In the genomic region with DNA sequence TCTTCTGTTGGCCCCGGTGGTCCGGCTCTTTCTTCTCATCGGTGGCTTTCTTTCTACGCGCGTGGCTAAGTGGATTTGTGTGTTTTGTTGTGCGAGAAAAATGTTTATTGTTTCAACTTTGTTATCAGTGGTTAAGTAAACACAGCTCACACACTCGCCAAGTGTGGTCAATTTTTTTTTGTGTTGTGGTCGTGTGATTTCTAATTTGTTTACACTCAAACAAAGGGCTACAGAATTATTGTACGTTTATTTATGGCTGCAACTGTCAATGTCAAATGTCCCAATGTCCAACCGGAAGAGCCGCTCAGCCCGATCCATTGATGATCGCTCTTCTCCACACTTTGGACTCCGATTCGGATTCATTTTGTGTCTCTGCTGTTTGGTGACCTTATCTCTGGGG, we compare ENCODE assay signal across 1 fruit fly cellular context.
A peak's percentile ranks its signal among the peaks of the same experiment; 100 is the strongest.
TF ChIP-seq lines count a peak whose summit lies in the region.

No protein-coding gene starts in this region.

TF ChIP-seq in whole organism, embryonic, 481 proteins besides CTCF, POLR2A, EP300 and RAD21 (continued from another document):
- TF ChIP-seq tll (GFP tag; optimal IDR thresholded peaks at IDR 0.05; lab: Kevin White, UChicago), result peak in 1 of 2 experiments; percentile 49
- peak; percentile 33 for TF ChIP-seq CG7745 (tag; optimal IDR thresholded peaks at IDR 0.05; lab: Kevin White, UChicago)
- TF ChIP-seq Eip74EF (GFP tag; optimal IDR thresholded peaks at IDR 0.05; lab: Kevin White, UChicago), result peak in 1 of 2 experiments; percentile 6
- no peak for TF ChIP-seq CG43689 (GFP tag; IDR thresholded peaks at IDR 0.05; lab: Robert Waterston, UW)
- TF ChIP-seq CG2875 (GFP tag; optimal IDR thresholded peaks at IDR 0.05; lab: Kevin White, UChicago), result peak; percentile 29
- TF ChIP-seq MTF-1 (GFP tag; optimal IDR thresholded peaks at IDR 0.05; lab: Kevin White, UChicago; ENCODE audit: borderline replicate concordance), result peak; percentile 7
- peak; percentile 1 for TF ChIP-seq CG17568 (GFP tag; optimal IDR thresholded peaks at IDR 0.05; lab: Kevin White, UChicago)
- no peak for TF ChIP-seq dmrt99B (tag; optimal IDR thresholded peaks at IDR 0.05; lab: Kevin White, UChicago)
- peak; percentile 8 for TF ChIP-seq sens (GFP tag; lab: Kevin White, UChicago)
- no peak for TF ChIP-seq Chrac-16 (GFP tag; optimal IDR thresholded peaks at IDR 0.05; lab: Kevin White, UChicago)
- no peak for TF ChIP-seq ems (GFP tag; optimal IDR thresholded peaks at IDR 0.05; lab: Kevin White, UChicago)
- TF ChIP-seq slou (GFP tag; optimal IDR thresholded peaks at IDR 0.05; lab: Kevin White, UChicago), result no peak
- TF ChIP-seq caup (GFP tag; optimal IDR thresholded peaks at IDR 0.05; lab: Kevin White, UChicago; ENCODE audit: severe bottlenecking), result no peak
- TF ChIP-seq CG17385 (GFP tag; optimal IDR thresholded peaks at IDR 0.05; lab: Kevin White, UChicago), result no peak
- peak; percentile 2 for TF ChIP-seq D (optimal IDR thresholded peaks at IDR 0.05; lab: Kevin White, UChicago)
- no peak for TF ChIP-seq D (GFP tag; optimal IDR thresholded peaks at IDR 0.05; lab: Kevin White, UChicago)
- TF ChIP-seq Lim3 (GFP tag; IDR thresholded peaks at IDR 0.05; lab: Robert Waterston, UW), result no peak
- no peak for TF ChIP-seq CG12942 (GFP tag; optimal IDR thresholded peaks at IDR 0.05; lab: Kevin White, UChicago)
- TF ChIP-seq br (optimal IDR thresholded peaks at IDR 0.05; lab: Kevin White, UChicago), result no peak
- TF ChIP-seq Neu2 (GFP tag; optimal IDR thresholded peaks at IDR 0.05; lab: Kevin White, UChicago; ENCODE audit: borderline replicate concordance), result no peak
- no peak for TF ChIP-seq Myb (GFP tag; optimal IDR thresholded peaks at IDR 0.05; lab: Kevin White, UChicago)
- peak; percentile 52 for TF ChIP-seq ac (GFP tag; optimal IDR thresholded peaks at IDR 0.05; lab: Kevin White, UChicago)
- TF ChIP-seq dmrt11E (tag; optimal IDR thresholded peaks at IDR 0.05; lab: Kevin White, UChicago), result peak; percentile 47
TF ChIP-seq in whole organism, embryonic: peak in this region for 29.
